Worm (Caenorhabditis elegans): ENCODE data around the gene srj-19.
"Not testable (repeated sequence)": the region's sequence is repeated elsewhere in the genome, so short reads cannot be mapped to it uniquely, and the experiment has no call there.

The srj-19 gene

ce11 chrV:2600543-2600942 is 30.0 kb upstream of the srj-19 start (continued):
- TF ChIP-seq rpc-1 (optimal IDR thresholded peaks at IDR 0.05): no peak
- no peak for TF ChIP-seq rpc-1 (tag; optimal IDR thresholded peaks at IDR 0.05)
- peak; percentile 79; the same call in 1 of the 2 replicates for TF ChIP-seq Y95B8A.8 (GFP tag; IDR thresholded peaks at IDR 0.05)
- TF ChIP-seq unc-130 (GFP tag; optimal IDR thresholded peaks at IDR 0.05): peak; percentile 38
- no peak for TF ChIP-seq nhr-179 (tag; optimal IDR thresholded peaks at IDR 0.05)
- TF ChIP-seq cebp-2 (GFP tag; IDR thresholded peaks at IDR 0.05): 0 out of 2 replicates have a peak, but pooled peaks have one; percentile 58
- no peak for TF ChIP-seq rec-8 (tag; optimal IDR thresholded peaks at IDR 0.05)
- no peak for TF ChIP-seq F39B2.1 (GFP tag; IDR thresholded peaks at IDR 0.05)
- peak; percentile 88 for TF ChIP-seq rcor-1 (GFP tag; IDR thresholded peaks at IDR 0.05)
- TF ChIP-seq hrde-1 (tag; optimal IDR thresholded peaks at IDR 0.05; ENCODE audit: borderline replicate concordance): no peak
- no peak for TF ChIP-seq him-1 (tag; optimal IDR thresholded peaks at IDR 0.05)
- TF ChIP-seq Y79H2A.3 (GFP tag; conservative IDR thresholded peaks at IDR 0.05): no peak
- no peak for TF ChIP-seq die-1 (tag; optimal IDR thresholded peaks at IDR 0.05)

- TF ChIP-seq pha-4 (tag; optimal IDR thresholded peaks at IDR 0.05); egl-18 (GFP tag; IDR thresholded peaks at IDR 0.05); nhr-27 (tag; optimal IDR thresholded peaks at IDR 0.05): not testable (repeated sequence)
These were observed 28.3 kb upstream of the srj-19 start, which contains the start of gene F53E10.5 for ce11 chrV:2598830-2599229. Gene F53E10.5, minus strand, starts transcription at chrV:2598930.

- TF ChIP-seq madf-6 (GFP tag; IDR thresholded peaks at IDR 0.05) (peak; percentile 54; the same call in 1 of the 2 replicates), dox-1 (GFP tag; IDR thresholded peaks at IDR 0.05) (peak; percentile 22; the same call in 1 of the 2 replicates), madf-8 (GFP tag; conservative IDR thresholded peaks at IDR 0.05) (peak; percentile 32; the same call in 1 of the 2 replicates), akir-1 (GFP tag; optimal IDR thresholded peaks at IDR 0.05) (no peak), zfh-2 (GFP tag; conservative IDR thresholded peaks at IDR 0.05) (0 out of 2 replicates have a peak, but pooled peaks have one; percentile 34), hsf-1 (GFP tag; IDR thresholded peaks at IDR 0.05) (peak; percentile 70)
These were observed 25.2 kb upstream of the srj-19 start for ce11 chrV:2595720-2596119.

ce11 chrV:2592173-2592676 is 21.7 kb upstream of the srj-19 start, which contains the start of gene irg-3:
Gene irg-3, plus strand, starts transcription at chrV:2592591.
- TF ChIP-seq madf-6 (GFP tag; IDR thresholded peaks at IDR 0.05) (no peak), nhr-80 (tag; optimal IDR thresholded peaks at IDR 0.05) (peak; percentile 57), dox-1 (GFP tag; IDR thresholded peaks at IDR 0.05) (0 out of 2 replicates have a peak, but pooled peaks have one; percentile 26)

- peak; percentile 55 for TF ChIP-seq madf-8 (GFP tag; conservative IDR thresholded peaks at IDR 0.05)
- TF ChIP-seq cebp-1 (GFP tag; IDR thresholded peaks at IDR 0.05): no peak
- TF ChIP-seq cebp-1 (tag; optimal IDR thresholded peaks at IDR 0.05): no peak
- TF ChIP-seq madf-6 (GFP tag; IDR thresholded peaks at IDR 0.05): peak; percentile 78
- no peak for TF ChIP-seq B0261.1 (tag; optimal IDR thresholded peaks at IDR 0.05)
- no peak for TF ChIP-seq egl-44 (GFP tag; IDR thresholded peaks at IDR 0.05)
- TF ChIP-seq efl-1 (GFP tag; optimal IDR thresholded peaks at IDR 0.05): peak; percentile 72
- no peak for TF ChIP-seq atf-7 (tag; optimal IDR thresholded peaks at IDR 0.05)
- TF ChIP-seq F49E8.2 (tag; optimal IDR thresholded peaks at IDR 0.05; ENCODE audit: insufficient read depth): no peak
- TF ChIP-seq Y95B8A.8 (GFP tag; IDR thresholded peaks at IDR 0.05): no peak
- TF ChIP-seq ceh-27 (GFP tag; optimal IDR thresholded peaks at IDR 0.05): no peak
- no peak for TF ChIP-seq madf-10 (tag; optimal IDR thresholded peaks at IDR 0.05)
- no peak for TF ChIP-seq rpc-1 (optimal IDR thresholded peaks at IDR 0.05)
- TF ChIP-seq rpc-1 (tag; optimal IDR thresholded peaks at IDR 0.05): no peak
- TF ChIP-seq dpl-1 (GFP tag; optimal IDR thresholded peaks at IDR 0.05): peak; percentile 47
- TF ChIP-seq Y67H2A.10 (GFP tag; conservative IDR thresholded peaks at IDR 0.05): no peak
- no peak for TF ChIP-seq Y53F4B.3 (GFP tag; IDR thresholded peaks at IDR 0.05)
- TF ChIP-seq T07F8.4 (tag; optimal IDR thresholded peaks at IDR 0.05): no peak
- no peak for TF ChIP-seq unc-62 (GFP tag; optimal IDR thresholded peaks at IDR 0.05)
- peak; percentile 30 for TF ChIP-seq xnd-1 (tag; optimal IDR thresholded peaks at IDR 0.05)
- no peak for TF ChIP-seq hmg-1.2 (GFP tag; IDR thresholded peaks at IDR 0.05)
- no peak for TF ChIP-seq F55B11.4 (tag; optimal IDR thresholded peaks at IDR 0.05; ENCODE audit: borderline replicate concordance, insufficient read depth)
These were observed 19.3 kb upstream of the srj-19 start for ce11 chrV:2589834-2590233.
